Worm (Caenorhabditis elegans) whole organism, late embryonic: ENCODE data around the gene col-106.

ENCODE experiments used
- ama-1 ChIP-seq: fragments of 150-350 bp; optimal IDR thresholded peaks from 2 replicates; lab custom pipeline; 2014
- ceh-9 ChIP-seq: sonication (generic microtip); optimal IDR thresholded peaks from 2 replicates; lab custom pipeline; 2016; ENCODE audit warnings: mild to moderate bottlenecking, missing genetic modification characterization, inconsistent platforms, missing compliant biosample characterization
- fkh-6 ChIP-seq: sonication (generic microtip); optimal IDR thresholded peaks from 2 replicates; lab custom pipeline; 2016; ENCODE audit warnings: missing genetic modification characterization, missing compliant biosample characterization
- hlh-13 ChIP-seq: fragments of 200-800 bp; sonication (Bioruptor generic); optimal IDR thresholded peaks from 2 replicates; lab custom pipeline; 2018; ENCODE audit warnings: mild to moderate bottlenecking, missing genetic modification characterization, missing compliant biosample characterization
- hlh-30 ChIP-seq: sonication (generic microtip); optimal IDR thresholded peaks from 2 replicates; lab custom pipeline; 2017; ENCODE audit warnings: antibody characterized with exemption, missing genetic modification characterization, missing compliant biosample characterization; ENCODE audit not compliant: insufficient read depth
- hlh-6 ChIP-seq: sonication (generic microtip); optimal IDR thresholded peaks from 2 replicates; lab custom pipeline; 2016; ENCODE audit warnings: missing genotype, missing genetic modification characterization, missing compliant biosample characterization
- lin-11 ChIP-seq: fragments of 200-800 bp; sonication (Bioruptor generic); optimal IDR thresholded peaks from 2 replicates; lab custom pipeline; 2018; ENCODE audit warnings: mild to moderate bottlenecking, missing genetic modification characterization, missing compliant biosample characterization
- pqm-1 ChIP-seq: sonication (generic microtip); optimal IDR thresholded peaks from 2 replicates; lab custom pipeline; 2016; ENCODE audit warnings: missing genetic modification characterization, missing compliant biosample characterization

DNA sequence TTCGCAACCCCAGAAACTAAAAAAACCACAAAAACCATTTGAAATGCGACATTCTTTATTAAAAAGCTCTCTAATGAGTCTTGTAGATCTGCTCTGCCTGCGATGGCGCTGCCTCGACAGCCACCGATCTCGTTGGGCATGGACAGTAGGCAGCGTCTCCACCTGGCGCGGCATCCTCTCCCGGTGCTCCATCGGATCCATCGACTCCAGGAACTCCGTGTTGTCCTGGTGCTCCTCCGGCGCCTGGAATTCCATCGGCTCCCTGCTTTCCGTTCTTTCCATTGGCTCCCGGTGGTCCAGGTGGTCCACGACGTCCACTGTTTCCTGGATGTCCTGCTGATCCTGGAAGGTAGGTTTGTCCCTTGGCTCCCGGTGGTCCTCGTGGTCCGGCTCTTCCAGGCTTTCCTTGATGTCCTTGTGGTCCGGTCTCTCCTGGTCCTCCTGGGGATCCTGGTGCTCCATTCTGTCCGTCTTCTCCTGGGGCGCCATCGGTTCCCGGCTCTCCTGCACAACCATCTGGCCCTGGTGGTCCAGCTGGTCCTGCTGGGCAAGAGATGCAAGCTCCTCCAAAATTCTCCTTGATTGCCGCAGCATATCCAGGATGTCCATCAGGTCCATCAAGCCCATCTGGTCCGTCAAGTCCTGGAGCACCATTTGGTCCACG is 628 bp downstream of the col-106 start:
- TF ChIP-seq hlh-13 (GFP tag; lab: Kevin White, UChicago) (no peak), hlh-30 (tag; lab: Kevin White, UChicago) (no peak), ama-1 (no peak), pqm-1 (tag; lab: Kevin White, UChicago) (no peak), hlh-6 (no peak), fkh-6 (tag; lab: Kevin White, UChicago) (no peak), ceh-9 (tag; lab: Kevin White, UChicago) (no peak), lin-11 (no peak)
